Worm (Caenorhabditis elegans): ENCODE results near the gene Y39G8B.13.

DNA sequence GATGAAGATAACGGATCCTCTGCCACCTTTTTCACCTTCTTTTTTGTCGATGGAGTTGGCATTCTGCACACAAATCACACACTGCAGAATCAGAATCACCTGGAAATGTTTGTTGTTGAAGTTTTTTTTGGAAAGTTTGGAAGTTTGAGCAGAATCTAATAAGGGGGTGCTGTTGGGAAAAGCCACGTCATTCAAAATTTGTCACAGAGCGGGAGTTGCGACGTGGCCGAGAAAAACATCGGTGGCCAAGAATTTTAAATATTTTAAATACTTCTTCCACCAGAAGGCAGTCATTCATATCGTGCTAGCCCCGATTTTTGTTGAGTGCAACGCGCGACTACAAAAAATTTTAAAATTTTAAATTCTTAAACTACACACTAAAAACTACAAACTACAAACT is 20.5 kb downstream of the Y39G8B.13 start, which contains the start of gene rpi-1:
- TF ChIP-seq dao-5 (tag; optimal IDR thresholded peaks at IDR 0.05) (no peak), him-1 (tag; optimal IDR thresholded peaks at IDR 0.05) (no peak), W03F9.2 (tag; optimal IDR thresholded peaks at IDR 0.05) (no peak)
